Fruit fly (Drosophila melanogaster) whole organism, embryonic: ENCODE results near the gene Prx1.

Source experiments
- Bgb ChIP-seq: fragments of 200-800 bp; sonication (Bioruptor generic); IDR thresholded peaks from 2 replicates; pipeline ENCODE4 v1.3.6; 2022; ENCODE audit warnings: missing biosample characterization, missing genetic modification characterization; ENCODE audit not compliant: partially characterized antibody
- CG10321 ChIP-seq: fragments of 200-800 bp; sonication (Bioruptor generic); IDR thresholded peaks from 2 replicates; pipeline ENCODE4 v1.3.6; 2022; ENCODE audit warnings: missing biosample characterization, missing genetic modification characterization
- CG10565 ChIP-seq: fragments of 200-800 bp; sonication (Bioruptor generic); optimal IDR thresholded peaks from 3 replicates; lab custom pipeline; 2016; ENCODE audit warnings: missing biosample characterization, mild to moderate bottlenecking, missing genetic modification characterization
- CG11696 ChIP-seq: fragments of 200-800 bp; sonication (Bioruptor generic); IDR thresholded peaks from 2 replicates; pipeline ENCODE4 v1.3.6; 2022; ENCODE audit warnings: missing biosample characterization, missing genetic modification characterization
- CG12299 ChIP-seq: fragments of 200-800 bp; sonication (Bioruptor generic); optimal IDR thresholded peaks from 2 replicates; lab custom pipeline; 2018; ENCODE audit warnings: missing biosample characterization, mild to moderate bottlenecking, missing genetic modification characterization
- CG12659 ChIP-seq: fragments of 200-800 bp; sonication (Bioruptor generic); optimal IDR thresholded peaks from 3 replicates; lab custom pipeline; 2017; ENCODE audit warnings: mild to moderate bottlenecking, missing biosample characterization, missing genetic modification reagents, missing genetic modification characterization
- CG12744 ChIP-seq: fragments of 200-800 bp; sonication (Bioruptor generic); optimal IDR thresholded peaks from 2 replicates; lab custom pipeline; 2016; ENCODE audit warnings: missing biosample characterization, missing genetic modification characterization
- CG12942 ChIP-seq: fragments of 200-800 bp; sonication (Bioruptor generic); optimal IDR thresholded peaks from 3 replicates; lab custom pipeline; 2016; ENCODE audit warnings: missing biosample characterization, missing genetic modification characterization
- CG1647 ChIP-seq: fragments of 200-800 bp; sonication (Bioruptor generic); optimal IDR thresholded peaks from 3 replicates; lab custom pipeline; 2016; ENCODE audit warnings: missing biosample characterization, missing genetic modification characterization
- CG1792 ChIP-seq: fragments of 200-800 bp; sonication (Bioruptor generic); optimal IDR thresholded peaks from 2 replicates; lab custom pipeline; 2016; ENCODE audit warnings: missing biosample characterization, missing genetic modification characterization
- CG18262 ChIP-seq: fragments of 200-800 bp; optimal IDR thresholded peaks from 3 replicates; lab custom pipeline; 2019; ENCODE audit warnings: missing biosample characterization, mild to moderate bottlenecking, missing genetic modification characterization, moderate library complexity
- CG2129 ChIP-seq: fragments of 200-800 bp; sonication (Bioruptor generic); IDR thresholded peaks from 2 replicates; pipeline ENCODE4 v1.3.6; 2022; ENCODE audit warnings: missing biosample characterization, missing genetic modification characterization; ENCODE audit not compliant: partially characterized antibody
- CG30020 ChIP-seq: fragments of 200-800 bp; optimal IDR thresholded peaks from 2 replicates; lab custom pipeline; 2019; ENCODE audit warnings: missing biosample characterization, mild to moderate bottlenecking, missing genetic modification characterization, moderate library complexity
- CG31365 ChIP-seq: fragments of 200-800 bp; sonication (Bioruptor generic); optimal IDR thresholded peaks from 2 replicates; lab custom pipeline; 2018; ENCODE audit warnings: missing biosample characterization, mild to moderate bottlenecking, missing genetic modification characterization
- CG3163 ChIP-seq: fragments of 200-800 bp; sonication (Bioruptor generic); optimal IDR thresholded peaks from 3 replicates; lab custom pipeline; 2016; ENCODE audit warnings: missing biosample characterization, missing genetic modification characterization
- CG3995 ChIP-seq: fragments of 200-800 bp; sonication (Bioruptor generic); optimal IDR thresholded peaks from 3 replicates; lab custom pipeline; 2016; ENCODE audit warnings: missing biosample characterization, missing genetic modification characterization
- CG42726 ChIP-seq: fragments of 200-800 bp; sonication (Bioruptor generic); IDR thresholded peaks from 2 replicates; pipeline ENCODE4 v1.3.6; 2022; ENCODE audit warnings: missing biosample characterization, missing genetic modification characterization; ENCODE audit not compliant: partially characterized antibody
- CG4282 ChIP-seq: fragments of 200-800 bp; sonication (Bioruptor generic); optimal IDR thresholded peaks from 2 replicates; lab custom pipeline; 2016; ENCODE audit warnings: missing biosample characterization, missing genetic modification characterization
- CG43689 ChIP-seq: fragments of 200-800 bp; sonication (Bioruptor generic); IDR thresholded peaks from 2 replicates; pipeline ENCODE4 v1.3.6; 2022; ENCODE audit warnings: missing biosample characterization, missing genetic modification characterization
- CG5245 ChIP-seq: fragments of 200-800 bp; sonication (Bioruptor generic); optimal IDR thresholded peaks from 3 replicates; lab custom pipeline; 2016; ENCODE audit warnings: missing biosample characterization, missing genetic modification characterization
- CG8089 ChIP-seq: fragments of 200-800 bp; sonication (Bioruptor generic); optimal IDR thresholded peaks from 3 replicates; lab custom pipeline; 2016; ENCODE audit warnings: missing biosample characterization, missing genetic modification characterization
- CG8388 ChIP-seq: fragments of 200-800 bp; sonication (Bioruptor generic); optimal IDR thresholded peaks from 2 replicates; lab custom pipeline; 2019; ENCODE audit warnings: missing biosample characterization, mild to moderate bottlenecking, missing genetic modification characterization, moderate library complexity
- Camta ChIP-seq: fragments of 200-800 bp; sonication (Bioruptor generic); optimal IDR thresholded peaks from 2 replicates; lab custom pipeline; 2016; ENCODE audit warnings: missing biosample characterization, missing genetic modification characterization
- CrebB ChIP-seq: fragments of 200-800 bp; sonication (Bioruptor generic); optimal IDR thresholded peaks from 3 replicates; lab custom pipeline; 2018; ENCODE audit warnings: missing biosample characterization, mild to moderate bottlenecking, missing genetic modification characterization
- D ChIP-seq, 2 experiments: fragments of 200-800 bp in 1 of 2; fragments of >200 bp in 1 of 2; sonication (Bioruptor generic) in 1 of 2; optimal IDR thresholded peaks; 2 replicates in 1 of 2; 3 replicates in 1 of 2; lab custom pipeline; 2017; ENCODE audit warnings: mild to moderate bottlenecking in 1 of 2, missing biosample characterization in 1 of 2, missing genetic modification characterization in 1 of 2, missing genetic modification reagents in 1 of 2
- Ets65A ChIP-seq: fragments of 200-800 bp; sonication (Bioruptor generic); peaks from one replicate; lab custom pipeline; 2016; ENCODE audit warnings: missing biosample characterization, missing genetic modification characterization
- Ets97D ChIP-seq: fragments of 200-800 bp; sonication (Bioruptor generic); optimal IDR thresholded peaks from 3 replicates; lab custom pipeline; 2016; ENCODE audit warnings: missing biosample characterization, missing genetic modification characterization
- Lhr ChIP-seq: fragments of 200-800 bp; sonication (Bioruptor generic); optimal IDR thresholded peaks from 3 replicates; lab custom pipeline; 2017; ENCODE audit warnings: mild to moderate bottlenecking, missing biosample characterization, missing genetic modification reagents, missing genetic modification characterization
- Lpt ChIP-seq: fragments of >200 bp; optimal IDR thresholded peaks from 2 replicates; lab custom pipeline; 2018; ENCODE audit warnings: missing biosample characterization, missing genetic modification characterization
- Meics ChIP-seq: fragments of 200-800 bp; sonication (Bioruptor generic); optimal IDR thresholded peaks from 2 replicates; lab custom pipeline; 2017; ENCODE audit warnings: missing biosample characterization, mild to moderate bottlenecking, missing genetic modification characterization
- NFAT ChIP-seq: fragments of 200-800 bp; sonication (Bioruptor generic); IDR thresholded peaks from 2 replicates; pipeline ENCODE4 v1.3.6; 2022; ENCODE audit warnings: missing biosample characterization, missing genetic modification characterization
- Poxn ChIP-seq: fragments of 200-800 bp; sonication (Bioruptor generic); IDR thresholded peaks from 2 replicates; pipeline ENCODE4 v1.3.6; 2022; ENCODE audit warnings: missing biosample characterization, missing genetic modification characterization
- Ptx1 ChIP-seq: fragments of 200-800 bp; sonication (Bioruptor generic); IDR thresholded peaks from 2 replicates; pipeline ENCODE4 v1.3.6; 2022; ENCODE audit warnings: missing biosample characterization, missing genetic modification characterization
- TFAM ChIP-seq: fragments of 200-800 bp; sonication (Bioruptor generic); optimal IDR thresholded peaks from 2 replicates; lab custom pipeline; 2017; ENCODE audit warnings: missing biosample characterization, missing genetic modification characterization, inconsistent platforms
- Vsx1 ChIP-seq: fragments of 200-800 bp; sonication (Bioruptor generic); optimal IDR thresholded peaks from 2 replicates; lab custom pipeline; 2017; ENCODE audit warnings: missing biosample characterization, mild to moderate bottlenecking, missing genetic modification characterization, missing genetic modification reagents
- al ChIP-seq: fragments of 200-800 bp; sonication (Bioruptor generic); IDR thresholded peaks from 2 replicates; pipeline ENCODE4 v1.3.6; 2022; ENCODE audit warnings: missing biosample characterization, missing genetic modification characterization
- br ChIP-seq: fragments of >200 bp; optimal IDR thresholded peaks from 2 replicates; lab custom pipeline; 2017
- chif ChIP-seq, 2 experiments: fragments of 200-800 bp; sonication (Bioruptor generic); optimal IDR thresholded peaks; 3 replicates each; lab custom pipeline; 2016; ENCODE audit warnings: missing biosample characterization in 2 of 2, missing genetic modification characterization in 2 of 2
- dimm ChIP-seq: fragments of 200-800 bp; sonication (Bioruptor generic); IDR thresholded peaks from 2 replicates; pipeline ENCODE4 v1.3.6; 2022; ENCODE audit warnings: missing biosample characterization, missing genetic modification characterization
- ewg ChIP-seq: fragments of 200-800 bp; sonication (Bioruptor generic); optimal IDR thresholded peaks from 3 replicates; lab custom pipeline; 2017; ENCODE audit warnings: mild to moderate bottlenecking, missing biosample characterization, missing genetic modification reagents, missing genetic modification characterization
- fru ChIP-seq: fragments of >200 bp; optimal IDR thresholded peaks from 2 replicates; lab custom pipeline; 2017
- grau ChIP-seq: fragments of 200-800 bp; optimal IDR thresholded peaks from 3 replicates; lab custom pipeline; 2019; ENCODE audit warnings: missing biosample characterization, mild to moderate bottlenecking, missing genetic modification characterization, moderate library complexity
- hbn ChIP-seq: fragments of 200-800 bp; sonication (Bioruptor generic); IDR thresholded peaks from 2 replicates; pipeline ENCODE4 v1.3.6; 2022; ENCODE audit warnings: missing biosample characterization, missing genetic modification characterization; ENCODE audit not compliant: partially characterized antibody
- lab ChIP-seq: fragments of 200-800 bp; sonication (Bioruptor generic); optimal IDR thresholded peaks from 3 replicates; lab custom pipeline; 2017; ENCODE audit warnings: missing biosample characterization, missing genetic modification characterization, mild to moderate bottlenecking, moderate library complexity, missing genetic modification reagents
- pan ChIP-seq, 4 experiments: fragments of >200 bp in 3 of 4; fragments of 200-800 bp in 1 of 4; sonication (Bioruptor generic) in 1 of 4; optimal IDR thresholded peaks in 3 of 4; IDR thresholded peaks in 1 of 4; 2 replicates each; pipeline versions ENCODE4 v1.3.6 to Lab custom; 2017 to 2022; ENCODE audit warnings: missing biosample characterization in 2 of 4, missing genetic modification characterization in 2 of 4, mixed read lengths in 1 of 4
- pros ChIP-seq: fragments of 200-800 bp; sonication (Bioruptor generic); optimal IDR thresholded peaks from 3 replicates; lab custom pipeline; 2019; ENCODE audit warnings: missing biosample characterization, mild to moderate bottlenecking, missing genetic modification characterization, moderate library complexity
- row ChIP-seq: fragments of 200-800 bp; sonication (Bioruptor generic); IDR thresholded peaks from 3 replicates; pipeline ENCODE4 v1.3.6; 2022; ENCODE audit warnings: missing biosample characterization, missing genetic modification characterization
- schlank ChIP-seq: fragments of 200-800 bp; sonication (Bioruptor generic); optimal IDR thresholded peaks from 2 replicates; lab custom pipeline; 2018; ENCODE audit warnings: missing biosample characterization, mild to moderate bottlenecking, missing genetic modification characterization
- sens ChIP-seq: fragments of 200-800 bp; sonication (Bioruptor generic); peaks from one replicate; lab custom pipeline; 2016; ENCODE audit warnings: missing biosample characterization, missing genetic modification characterization
- so ChIP-seq: fragments of 200-800 bp; sonication (Bioruptor generic); IDR thresholded peaks from 3 replicates; pipeline ENCODE4 v1.3.6; 2022; ENCODE audit warnings: missing biosample characterization, missing genetic modification characterization
- tap ChIP-seq: fragments of 200-800 bp; optimal IDR thresholded peaks from 3 replicates; lab custom pipeline; 2019; ENCODE audit warnings: missing biosample characterization, mild to moderate bottlenecking, missing genetic modification characterization, moderate library complexity
- trem ChIP-seq: fragments of 200-800 bp; optimal IDR thresholded peaks from 3 replicates; lab custom pipeline; 2019; ENCODE audit warnings: missing biosample characterization, mild to moderate bottlenecking, missing genetic modification characterization, moderate library complexity

Gene Prx1

dm6 chr3L:15163414-15163813 is 44.2 kb upstream of the Prx1 start, which contains the start of gene CG7011 (continued):
- TF ChIP-seq al (GFP tag; lab: Robert Waterston, UW) (no peak), Lhr (GFP tag; lab: Kevin White, UChicago) (peak; percentile 2), D (optimal IDR thresholded peaks at IDR 0.05; lab: Kevin White, UChicago) (no peak), D (GFP tag; optimal IDR thresholded peaks at IDR 0.05; lab: Kevin White, UChicago) (no peak), trem (tag; lab: Kevin White, UChicago) (peak; percentile 52), fru (lab: Kevin White, UChicago) (no peak), CG30020 (tag; lab: Kevin White, UChicago) (no peak), CG12942 (GFP tag; lab: Kevin White, UChicago) (no peak), CG3995 (GFP tag; lab: Kevin White, UChicago) (no peak), CG1647 (GFP tag; lab: Kevin White, UChicago) (no peak), CG43689 (no peak), Ptx1 (no peak), CG10321 (GFP tag; lab: Robert Waterston, UW) (no peak), CG10565 (GFP tag; lab: Kevin White, UChicago) (no peak), Lpt (GFP tag; lab: Kevin White, UChicago) (no peak), Bgb (peak; percentile 86), schlank (tag; lab: Kevin White, UChicago) (no peak), sens (GFP tag; lab: Kevin White, UChicago) (peak; percentile 23), hbn (GFP tag; lab: Robert Waterston, UW) (peak; percentile 35; the same call in 1 of the 2 replicates), CG42726 (GFP tag; lab: Robert Waterston, UW) (no peak), CG12744 (GFP tag; lab: Kevin White, UChicago) (no peak), Meics (GFP tag; lab: Kevin White, UChicago) (no peak), lab (no peak), dimm (GFP tag; lab: Robert Waterston, UW) (no peak), CG12299 (tag; lab: Kevin White, UChicago) (no peak), pan (optimal IDR thresholded peaks at IDR 0.05; lab: Kevin White, UChicago) (no peak), pan (GFP tag; optimal IDR thresholded peaks at IDR 0.05 in 1 of 2, IDR thresholded peaks at IDR 0.05 in 1 of 2) (no peak), CG2129 (GFP tag; lab: Robert Waterston, UW) (no peak), CG31365 (tag; lab: Kevin White, UChicago) (no peak), Ets65A (GFP tag; lab: Kevin White, UChicago) (peak; percentile 18), tap (tag; lab: Kevin White, UChicago) (no peak), NFAT (GFP tag; lab: Robert Waterston, UW) (no peak), TFAM (GFP tag; lab: Kevin White, UChicago) (no peak), grau (tag; lab: Kevin White, UChicago) (no peak), Vsx1 (no peak), ewg (GFP tag; lab: Kevin White, UChicago) (no peak), CG5245 (no peak), Ets97D (GFP tag; lab: Kevin White, UChicago) (no peak), CG3163 (GFP tag; lab: Kevin White, UChicago) (no peak), CG4282 (GFP tag; lab: Kevin White, UChicago) (no peak), CG11696 (GFP tag; lab: Robert Waterston, UW) (no peak), pros (GFP tag; lab: Kevin White, UChicago) (no peak), CrebB (tag; lab: Kevin White, UChicago) (no peak), CG8089 (GFP tag; lab: Kevin White, UChicago) (no peak), Poxn (no peak), chif (GFP tag; optimal IDR thresholded peaks at IDR 0.05; lab: Kevin White, UChicago) (no peak), CG12659 (GFP tag; lab: Kevin White, UChicago) (no peak), CG1792 (GFP tag; lab: Kevin White, UChicago) (no peak), row (no peak), br (lab: Kevin White, UChicago) (no peak), so (GFP tag; lab: Robert Waterston, UW) (no peak), CG8388 (GFP tag; lab: Kevin White, UChicago) (no peak), CG18262 (tag; lab: Kevin White, UChicago) (no peak), Camta (GFP tag; lab: Kevin White, UChicago) (no peak)
